Fruit fly (Drosophila melanogaster): ENCODE measurements around the gene CG5888.

Gene CG5888

DNA sequence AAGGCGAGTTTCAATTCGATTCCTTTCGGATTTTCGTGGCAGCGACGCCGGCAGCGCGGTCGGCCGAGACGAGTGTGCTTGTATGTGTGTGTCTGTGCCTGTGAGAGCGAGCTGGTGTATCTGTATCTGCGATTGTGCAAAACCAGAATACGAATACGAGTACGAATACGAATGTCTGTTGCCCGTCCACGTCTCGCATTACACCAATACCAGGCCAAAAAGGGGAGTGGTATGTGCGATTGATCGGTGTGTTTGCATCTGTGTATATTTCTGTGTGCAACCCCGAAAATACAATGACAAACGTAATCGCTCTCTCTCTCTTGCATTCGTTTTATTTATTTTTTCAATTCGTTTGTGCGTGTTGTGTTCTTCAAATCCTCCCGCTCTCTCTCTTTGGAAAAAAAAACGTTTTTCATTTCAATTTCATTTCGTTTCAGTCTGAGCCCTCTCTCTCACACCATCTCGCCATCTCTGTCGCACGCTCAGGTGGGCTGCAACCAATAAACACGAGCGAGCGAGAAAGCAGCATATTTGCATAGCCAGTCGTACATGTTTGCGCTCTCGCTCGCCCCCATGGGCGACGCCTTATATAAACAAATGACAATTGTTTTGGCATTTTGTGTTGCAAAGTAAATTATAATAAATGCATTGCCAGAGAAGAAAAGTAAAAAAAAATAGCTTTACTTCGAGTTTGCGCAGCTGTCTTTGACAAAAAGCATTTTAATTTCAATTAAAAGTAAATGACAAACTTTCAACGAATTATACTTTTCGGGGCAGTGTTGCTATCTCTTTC, 37.9 kb upstream of the CG5888 start (continued):
- TF ChIP-seq z (GFP tag; IDR thresholded peaks at IDR 0.05) = no peak
- no peak for TF ChIP-seq CG17612 (GFP tag; IDR thresholded peaks at IDR 0.05)
- TF ChIP-seq CG6689 (GFP tag; IDR thresholded peaks at IDR 0.05) = no peak; the same call in 1 of the 2 replicates
- no peak; the same call in 1 of the 2 replicates for TF ChIP-seq CG5953 (GFP tag; IDR thresholded peaks at IDR 0.05)
- peak; percentile 31 for TF ChIP-seq Hmr (GFP tag; optimal IDR thresholded peaks at IDR 0.05)
- no peak for TF ChIP-seq dati (GFP tag; IDR thresholded peaks at IDR 0.05)
- no peak for TF ChIP-seq ato (GFP tag; IDR thresholded peaks at IDR 0.05; ENCODE audit: partially characterized antibody)
- TF ChIP-seq sna (GFP tag; IDR thresholded peaks at IDR 0.05; ENCODE audit: partially characterized antibody) = no peak

DNA sequence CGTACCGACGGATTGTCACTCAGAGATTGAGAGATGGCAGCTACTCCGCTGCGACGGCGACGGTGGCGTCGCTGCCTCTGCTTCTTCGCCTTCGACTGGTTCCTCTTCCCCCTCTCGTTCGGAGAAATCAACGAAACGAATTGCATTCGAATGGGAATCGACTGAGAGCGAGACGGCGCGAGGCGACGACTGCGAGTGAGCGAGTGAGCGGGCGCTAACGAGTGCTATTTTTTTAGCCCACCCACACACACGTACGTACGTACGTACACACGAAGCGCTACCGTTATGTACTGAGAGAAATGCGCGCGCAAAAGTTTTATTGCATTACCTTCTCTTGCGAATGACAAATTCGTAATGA, 37.4 kb upstream of the CG5888 start, which contains the start of gene dac:
dac (minus strand) TSS at position 356 of the 358 bp plus-strand sequence.
- TF ChIP-seq ewg (GFP tag; optimal IDR thresholded peaks at IDR 0.05) = peak; percentile 36
- TF ChIP-seq Asciz (GFP tag; optimal IDR thresholded peaks at IDR 0.05) = no peak
- no peak for TF ChIP-seq Lpt (GFP tag; optimal IDR thresholded peaks at IDR 0.05)
- peak; percentile 31 for TF ChIP-seq abd-A (tag; optimal IDR thresholded peaks at IDR 0.05)
- TF ChIP-seq Doc3 (GFP tag; IDR thresholded peaks at IDR 0.05; ENCODE audit: partially characterized antibody) = no peak
- TF ChIP-seq MTF-1 (GFP tag; optimal IDR thresholded peaks at IDR 0.05; ENCODE audit: borderline replicate concordance) = no peak
- no peak for TF ChIP-seq CG5953 (GFP tag; IDR thresholded peaks at IDR 0.05)
- no peak for TF ChIP-seq Usf (GFP tag; optimal IDR thresholded peaks at IDR 0.05)
- peak; percentile 21; the same call in 1 of the 2 replicates for TF ChIP-seq Nf-YA (GFP tag; IDR thresholded peaks at IDR 0.05)
- TF ChIP-seq CG7928 (GFP tag; optimal IDR thresholded peaks at IDR 0.05) = no peak
- TF ChIP-seq CG3838 (GFP tag; optimal IDR thresholded peaks at IDR 0.05) = no peak
- no peak for TF ChIP-seq gce (GFP tag; IDR thresholded peaks at IDR 0.05)
- no peak for TF ChIP-seq CG13123 (GFP tag; optimal IDR thresholded peaks at IDR 0.05)
- TF ChIP-seq Deaf1 (tag; optimal IDR thresholded peaks at IDR 0.05) = peak; percentile 96
- TF ChIP-seq bbx (GFP tag; IDR thresholded peaks at IDR 0.05; ENCODE audit: partially characterized antibody) = no peak
- no peak for TF ChIP-seq CG8388 (GFP tag; optimal IDR thresholded peaks at IDR 0.05)
- TF ChIP-seq Pdp1 (GFP tag; optimal IDR thresholded peaks at IDR 0.05) = no peak
- no peak for TF ChIP-seq HHEX (GFP tag; optimal IDR thresholded peaks at IDR 0.05)
- TF ChIP-seq Dll (GFP tag; IDR thresholded peaks at IDR 0.05; ENCODE audit: partially characterized antibody) = no peak
- peak; percentile 10; the same call in 1 of the 2 replicates for TF ChIP-seq vvl (GFP tag; IDR thresholded peaks at IDR 0.05)
- TF ChIP-seq TFAM (GFP tag; optimal IDR thresholded peaks at IDR 0.05) = no peak
- no peak for TF ChIP-seq Hr3 (GFP tag; optimal IDR thresholded peaks at IDR 0.05)
- no peak for TF ChIP-seq maf-S (GFP tag; optimal IDR thresholded peaks at IDR 0.05)
- 0 out of 2 replicates have a peak, but pooled peaks have one; percentile 9 for TF ChIP-seq Ptx1 (GFP tag; IDR thresholded peaks at IDR 0.05)
- peak; percentile 96 for TF ChIP-seq Adf1 (GFP tag; IDR thresholded peaks at IDR 0.05)
- TF ChIP-seq CG14441 (GFP tag; IDR thresholded peaks at IDR 0.05) = no peak
- no peak for TF ChIP-seq CG4282 (GFP tag; optimal IDR thresholded peaks at IDR 0.05)
- TF ChIP-seq crp (GFP tag; optimal IDR thresholded peaks at IDR 0.05) = no peak
- TF ChIP-seq CG3995 (GFP tag; optimal IDR thresholded peaks at IDR 0.05) = no peak
- TF ChIP-seq CG34422 (GFP tag; IDR thresholded peaks at IDR 0.05) = no peak
- no peak for TF ChIP-seq CG9215 (GFP tag; IDR thresholded peaks at IDR 0.05)
- 0 out of 3 replicates have a peak, but pooled peaks have one; percentile 34 for TF ChIP-seq Opbp (GFP tag; IDR thresholded peaks at IDR 0.05; ENCODE audit: partially characterized antibody)
- TF ChIP-seq dan (GFP tag; IDR thresholded peaks at IDR 0.05) = no peak
- no peak for TF ChIP-seq mirr (GFP tag; optimal IDR thresholded peaks at IDR 0.05)
- TF ChIP-seq Jarid2 (GFP tag; optimal IDR thresholded peaks at IDR 0.05) = peak; percentile 33
- TF ChIP-seq CG3847 (GFP tag; IDR thresholded peaks at IDR 0.05) = no peak
- TF ChIP-seq CG16813 (GFP tag; IDR thresholded peaks at IDR 0.05; ENCODE audit: partially characterized antibody) = 0 out of 3 replicates have a peak, but pooled peaks have one; percentile 13
- TF ChIP-seq kah (GFP tag; optimal IDR thresholded peaks at IDR 0.05) = no peak
- peak; percentile 94 for TF ChIP-seq Nf-YB (GFP tag; optimal IDR thresholded peaks at IDR 0.05)
- peak; percentile 55; the same call in 2 of the 3 replicates for TF ChIP-seq sr (GFP tag; IDR thresholded peaks at IDR 0.05)
